Fruit fly (Drosophila melanogaster): ENCODE data around the gene eIF2Bbeta.
A peak's percentile ranks its signal among the peaks of the same experiment; 100 is the strongest.

Gene eIF2Bbeta

dm6 chrX:2744042-2744441 lies 39.7 kb downstream of the eIF2Bbeta start, which contains the start of gene Syx4 (continued):
- TF ChIP-seq CG15011 (GFP tag; optimal IDR thresholded peaks at IDR 0.05), result peak; percentile 87
- TF ChIP-seq CG9215 (GFP tag; IDR thresholded peaks at IDR 0.05), result peak; percentile 69
- TF ChIP-seq gsb-n (tag; optimal IDR thresholded peaks at IDR 0.05), result peak; percentile 79
- peak; percentile 50 for TF ChIP-seq psq (GFP tag; optimal IDR thresholded peaks at IDR 0.05)
- TF ChIP-seq Xbp1 (GFP tag; optimal IDR thresholded peaks at IDR 0.05), result peak; percentile 89
- peak; percentile 36; the same call in 1 of the 2 replicates for TF ChIP-seq CG4404 (GFP tag; IDR thresholded peaks at IDR 0.05)
- peak; percentile 49 for TF ChIP-seq CTCF (GFP tag; optimal IDR thresholded peaks at IDR 0.05)
- TF ChIP-seq dmrt11E (tag; optimal IDR thresholded peaks at IDR 0.05), result peak; percentile 39
- peak; percentile 97 for TF ChIP-seq lab (GFP tag; optimal IDR thresholded peaks at IDR 0.05)
- TF ChIP-seq Ptx1 (GFP tag; IDR thresholded peaks at IDR 0.05), result peak; percentile 87
- TF ChIP-seq CG12299 (tag; optimal IDR thresholded peaks at IDR 0.05), result peak; percentile 74
- TF ChIP-seq Lim3 (GFP tag; IDR thresholded peaks at IDR 0.05), result peak; percentile 53; the same call in 1 of the 2 replicates
- TF ChIP-seq CG7745 (tag; optimal IDR thresholded peaks at IDR 0.05), result no peak
- peak; percentile 85 for TF ChIP-seq CG17829 (tag; optimal IDR thresholded peaks at IDR 0.05)
- peak; percentile 87 for TF ChIP-seq en (GFP tag; optimal IDR thresholded peaks at IDR 0.05)
- TF ChIP-seq H2.0 (GFP tag; IDR thresholded peaks at IDR 0.05), result peak; percentile 90
- TF ChIP-seq Nf-YA (GFP tag; IDR thresholded peaks at IDR 0.05), result peak; percentile 77
- no peak for TF ChIP-seq pita (GFP tag; optimal IDR thresholded peaks at IDR 0.05)
- peak; percentile 61 for TF ChIP-seq CG2202 (tag; optimal IDR thresholded peaks at IDR 0.05)
- peak; percentile 79 for TF ChIP-seq slp2 (GFP tag; optimal IDR thresholded peaks at IDR 0.05)
- peak; percentile 54 for TF ChIP-seq Hmx (GFP tag; optimal IDR thresholded peaks at IDR 0.05)
- TF ChIP-seq tll (GFP tag; optimal IDR thresholded peaks at IDR 0.05), result no peak
- peak; percentile 71 for TF ChIP-seq peb (GFP tag; IDR thresholded peaks at IDR 0.05)
- TF ChIP-seq Atf3 (GFP tag; optimal IDR thresholded peaks at IDR 0.05), result peak; percentile 62
- TF ChIP-seq dimm (GFP tag; IDR thresholded peaks at IDR 0.05), result peak; percentile 75
- TF ChIP-seq CG12155 (GFP tag; optimal IDR thresholded peaks at IDR 0.05), result peak; percentile 82
- peak; percentile 67 for TF ChIP-seq ash1 (GFP tag; optimal IDR thresholded peaks at IDR 0.05)
- TF ChIP-seq Sry-β (GFP tag; optimal IDR thresholded peaks at IDR 0.05), result peak; percentile 16
- TF ChIP-seq chm (GFP tag; IDR thresholded peaks at IDR 0.05), result peak; percentile 92
- TF ChIP-seq HmgD (GFP tag; optimal IDR thresholded peaks at IDR 0.05), result peak; percentile 28
- TF ChIP-seq CG11560 (tag; IDR thresholded peaks at IDR 0.05), result peak; percentile 71; the same call in 2 of the 3 replicates
- TF ChIP-seq B-H1 (GFP tag; IDR thresholded peaks at IDR 0.05), result peak; percentile 82
- TF ChIP-seq repo (GFP tag; optimal IDR thresholded peaks at IDR 0.05), result peak; percentile 86
- TF ChIP-seq Hey (tag; optimal IDR thresholded peaks at IDR 0.05), result peak; percentile 27
- TF ChIP-seq ATbp (GFP tag; optimal IDR thresholded peaks at IDR 0.05), result peak; percentile 88
- peak; percentile 50 for TF ChIP-seq Lhr (GFP tag; optimal IDR thresholded peaks at IDR 0.05)
- TF ChIP-seq Stat92E (GFP tag; optimal IDR thresholded peaks at IDR 0.05), result no peak
- peak; percentile 92 for TF ChIP-seq fd3F (GFP tag; optimal IDR thresholded peaks at IDR 0.05)
- TF ChIP-seq Hsf (GFP tag; optimal IDR thresholded peaks at IDR 0.05), result peak; percentile 87
- TF ChIP-seq CG10209 (GFP tag; optimal IDR thresholded peaks at IDR 0.05), result peak; percentile 90
- TF ChIP-seq nau (GFP tag; optimal IDR thresholded peaks at IDR 0.05), result peak; percentile 89
- TF ChIP-seq Med (GFP tag), result peak; percentile 99
- TF ChIP-seq Meics (GFP tag; optimal IDR thresholded peaks at IDR 0.05), result peak; percentile 94
- TF ChIP-seq CG2678 (tag; optimal IDR thresholded peaks at IDR 0.05), result peak; percentile 96
- peak; percentile 91 for TF ChIP-seq CG11247 (GFP tag; IDR thresholded peaks at IDR 0.05)
- TF ChIP-seq NC2β (GFP tag; optimal IDR thresholded peaks at IDR 0.05), result peak; percentile 82
- peak; percentile 70 for TF ChIP-seq CG18764 (GFP tag; optimal IDR thresholded peaks at IDR 0.05)
- TF ChIP-seq CG8281 (tag; optimal IDR thresholded peaks at IDR 0.05), result peak; percentile 71
- no peak for TF ChIP-seq cad (GFP tag; optimal IDR thresholded peaks at IDR 0.05)
- peak; percentile 79 for TF ChIP-seq CG2875 (GFP tag; optimal IDR thresholded peaks at IDR 0.05)
- peak; percentile 86 for TF ChIP-seq CG32767 (GFP tag; IDR thresholded peaks at IDR 0.05)
